Worm (Caenorhabditis elegans) whole organism, early embryonic: Measurements from ENCODE around the gene F46B6.9.

Experiments
- B0310.2 ChIP-seq: sonication (generic microtip); optimal IDR thresholded peaks from 2 replicates; lab custom pipeline; 2016; ENCODE audit warnings: mild to moderate bottlenecking, missing genetic modification characterization, missing compliant biosample characterization
- F13C5.2 ChIP-seq: sonication (generic microtip); optimal IDR thresholded peaks from 2 replicates; lab custom pipeline; 2017; ENCODE audit warnings: mild to moderate bottlenecking, missing genetic modification characterization, inconsistent platforms, missing compliant biosample characterization
- aly-1 ChIP-seq: sonication (generic microtip); optimal IDR thresholded peaks from 2 replicates; lab custom pipeline; 2016; ENCODE audit warnings: missing genetic modification characterization, missing compliant biosample characterization
- ama-1 ChIP-seq: fragments of 150-350 bp; optimal IDR thresholded peaks from 2 replicates; lab custom pipeline; 2014
- ceh-13 ChIP-seq: fragments of 200-800 bp; sonication (Bioruptor generic); optimal IDR thresholded peaks from 2 replicates; lab custom pipeline; 2018; ENCODE audit warnings: mild to moderate bottlenecking, missing genetic modification characterization, missing compliant biosample characterization
- ceh-36 ChIP-seq: sonication (generic microtip); optimal IDR thresholded peaks from 2 replicates; lab custom pipeline; 2016; ENCODE audit warnings: missing genetic modification characterization, inconsistent platforms, missing compliant biosample characterization
- ets-7 ChIP-seq: sonication (generic microtip); optimal IDR thresholded peaks from 2 replicates; lab custom pipeline; 2016; ENCODE audit warnings: missing genotype, missing genetic modification characterization, missing compliant biosample characterization
- flt-1 ChIP-seq: fragments of 200-800 bp; sonication (Bioruptor generic); IDR thresholded peaks from 2 replicates; pipeline ENCODE4 v1.3.6; 2022; ENCODE audit warnings: missing genetic modification characterization, missing compliant biosample characterization
- hmbx-1 ChIP-seq: sonication (generic microtip); optimal IDR thresholded peaks from 2 replicates; lab custom pipeline; 2016; ENCODE audit warnings: mild to moderate bottlenecking, missing genetic modification characterization, missing compliant biosample characterization
- hmg-4 ChIP-seq: fragments of 200-800 bp; sonication (Bioruptor generic); optimal IDR thresholded peaks from 2 replicates; lab custom pipeline; 2018; ENCODE audit warnings: mild to moderate bottlenecking, missing genetic modification characterization, missing compliant biosample characterization
- hnd-1 ChIP-seq: sonication (generic microtip); optimal IDR thresholded peaks from 2 replicates; lab custom pipeline; 2016; ENCODE audit warnings: missing genetic modification characterization, missing compliant biosample characterization
- pes-1 ChIP-seq: fragments of 200-800 bp; sonication (Bioruptor generic); IDR thresholded peaks from 2 replicates; pipeline ENCODE4 v1.3.6; 2022; ENCODE audit warnings: missing genetic modification reagents, missing genetic modification characterization, missing compliant biosample characterization
- scrt-1 ChIP-seq: fragments of 200-800 bp; sonication (Bioruptor generic); IDR thresholded peaks from 2 replicates; pipeline ENCODE4 v1.3.6; 2022; ENCODE audit warnings: missing genetic modification characterization, missing compliant biosample characterization
- sea-1 ChIP-seq: fragments of 200-800 bp; sonication (Bioruptor generic); conservative IDR thresholded peaks from 2 replicates; pipeline ENCODE4 v1.3.6; 2022; ENCODE audit warnings: missing genetic modification characterization, missing compliant biosample characterization
- tbx-11 ChIP-seq: fragments of 200-800 bp; sonication (Bioruptor generic); IDR thresholded peaks from 2 replicates; pipeline ENCODE4 v1.3.6; 2022; ENCODE audit warnings: missing genetic modification characterization, missing compliant biosample characterization
- tbx-37 ChIP-seq: fragments of 200-800 bp; sonication (Bioruptor generic); conservative IDR thresholded peaks from 2 replicates; pipeline ENCODE4 v1.3.6; 2022; ENCODE audit warnings: missing genetic modification reagents, missing genetic modification characterization, missing compliant biosample characterization
- tra-4 ChIP-seq: sonication (generic microtip); optimal IDR thresholded peaks from 2 replicates; lab custom pipeline; 2017; ENCODE audit warnings: missing genetic modification characterization, missing compliant biosample characterization

Gene F46B6.9

DNA sequence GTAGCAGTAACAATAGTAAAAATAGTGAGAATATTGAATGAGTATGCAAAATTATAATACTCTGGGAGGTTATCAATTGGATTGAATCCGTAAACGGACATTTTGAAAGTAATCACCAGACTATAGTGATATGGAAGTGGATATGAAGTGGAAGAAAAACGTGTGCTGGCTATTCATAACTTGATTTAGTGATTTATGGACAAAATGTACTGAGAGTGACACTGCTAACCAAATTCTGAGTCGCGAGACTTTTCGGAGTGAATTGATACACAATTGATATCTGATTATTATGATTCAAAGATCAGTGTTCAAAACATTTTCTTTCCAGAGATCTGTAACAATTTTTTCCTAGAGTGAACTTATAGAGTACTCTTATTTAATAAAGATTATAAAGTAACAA lies 39.3 kb downstream of the F46B6.9 start, which contains the start of gene sru-38:
Gene sru-38, minus strand, starts transcription at position 101 of the 400 bp plus-strand sequence.
- TF ChIP-seq aly-1 (tag; lab: Kevin White, UChicago) (no peak), sea-1 (GFP tag; lab: Robert Waterston, UW) (no peak), hnd-1 (tag; lab: Kevin White, UChicago) (no peak), ama-1 (lab: Kevin White, UChicago) (no peak), ceh-13 (GFP tag; lab: Kevin White, UChicago) (no peak), hmbx-1 (no peak), F13C5.2 (no peak), B0310.2 (tag; lab: Kevin White, UChicago) (no peak), ets-7 (tag; lab: Kevin White, UChicago) (no peak), tbx-37 (GFP tag; lab: Robert Waterston, UW) (no peak), scrt-1 (no peak)

DNA sequence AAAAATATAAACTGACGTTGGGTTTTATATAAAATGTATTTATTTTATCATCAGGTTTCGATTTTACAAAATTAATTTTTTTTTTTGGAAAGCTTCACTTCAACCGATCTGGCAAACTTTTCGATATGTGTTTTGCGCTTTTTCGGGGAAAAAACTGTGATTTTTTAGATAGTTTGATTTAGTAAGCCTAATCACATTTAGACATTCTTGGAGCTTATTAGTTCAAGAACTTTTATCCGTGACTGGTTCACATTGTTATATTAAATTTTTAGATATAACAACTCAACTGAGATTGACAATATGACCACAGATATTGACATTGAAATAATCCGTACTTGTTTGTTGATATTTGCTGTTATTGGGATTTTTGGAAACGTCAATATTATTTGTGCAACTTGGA lies 41.0 kb downstream of the F46B6.9 start, which contains the start of gene srsx-21:
Gene srsx-21, plus strand, starts transcription at position 301 of the 400 bp plus-strand sequence.
- TF ChIP-seq B0310.2 (tag; lab: Kevin White, UChicago), result no peak
- no peak for TF ChIP-seq aly-1 (tag; lab: Kevin White, UChicago)
- no peak for TF ChIP-seq pes-1 (GFP tag; lab: Robert Waterston, UW)
- no peak for TF ChIP-seq ceh-36 (tag; lab: Kevin White, UChicago)
- TF ChIP-seq tra-4 (tag; lab: Kevin White, UChicago), result no peak
- no peak for TF ChIP-seq F13C5.2
- TF ChIP-seq ceh-13 (GFP tag; lab: Kevin White, UChicago), result no peak
- TF ChIP-seq tbx-11 (GFP tag; lab: Robert Waterston, UW), result no peak
- no peak for TF ChIP-seq ets-7 (tag; lab: Kevin White, UChicago)
- no peak for TF ChIP-seq hnd-1 (tag; lab: Kevin White, UChicago)
- TF ChIP-seq tbx-37 (GFP tag; lab: Robert Waterston, UW), result no peak

DNA sequence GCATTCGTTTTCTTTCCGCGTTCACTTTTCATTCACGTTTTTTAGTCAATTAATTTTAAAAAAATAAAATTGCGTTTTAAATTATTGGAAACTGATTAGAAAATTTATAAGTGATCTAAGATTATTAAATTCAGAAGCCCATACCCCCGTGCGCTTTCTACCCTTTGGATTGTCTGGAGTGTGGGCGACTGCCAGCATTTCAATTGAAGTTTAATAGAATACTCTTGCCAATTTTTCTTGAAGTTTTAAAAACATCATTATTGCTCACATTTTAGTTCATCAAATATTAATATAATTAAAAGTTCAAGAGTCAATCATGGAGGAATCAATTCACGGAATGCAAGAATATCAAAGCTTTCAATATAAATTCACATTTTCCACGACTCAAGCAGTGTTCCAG lies 44.7 kb downstream of the F46B6.9 start, which contains the start of gene sru-36:
Gene sru-36, plus strand, starts transcription at position 301 of the 400 bp plus-strand sequence.
- TF ChIP-seq B0310.2 (tag; lab: Kevin White, UChicago), result no peak
- TF ChIP-seq hnd-1 (tag; lab: Kevin White, UChicago), result no peak
- no peak for TF ChIP-seq ets-7 (tag; lab: Kevin White, UChicago)
- no peak for TF ChIP-seq ceh-36 (tag; lab: Kevin White, UChicago)
- TF ChIP-seq tbx-37 (GFP tag; lab: Robert Waterston, UW), result no peak

DNA sequence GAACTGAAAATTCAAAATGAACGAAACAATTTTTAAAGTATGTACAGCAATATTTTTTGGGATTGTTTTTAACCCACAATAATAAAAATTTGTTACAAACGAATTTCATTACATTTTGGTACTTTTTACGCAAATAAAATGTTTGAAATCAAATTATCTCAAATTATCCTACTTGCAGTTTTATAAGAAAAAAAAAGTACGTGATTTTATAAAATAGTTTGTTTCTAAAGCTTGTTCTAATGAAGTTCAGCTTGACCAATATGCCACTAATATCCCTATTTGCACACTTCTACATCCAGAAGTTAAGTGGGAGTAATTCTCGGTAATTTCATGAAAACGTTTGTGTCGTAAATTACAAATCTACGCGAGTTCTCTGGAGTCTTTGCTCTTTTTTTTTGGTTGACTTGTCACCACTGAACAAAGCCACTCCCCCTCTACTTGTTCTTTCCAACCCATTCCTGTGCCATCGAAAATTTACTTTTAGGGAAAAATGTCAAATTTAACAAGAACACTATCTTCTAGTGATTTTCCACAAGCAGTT lies 46.8 kb downstream of the F46B6.9 start, which contains the start of gene sru-8:
Gene sru-8, plus strand, starts transcription at position 491 of the 541 bp plus-strand sequence.
- no peak for TF ChIP-seq ceh-13 (GFP tag; lab: Kevin White, UChicago)
- TF ChIP-seq B0310.2 (tag; lab: Kevin White, UChicago), result no peak
- TF ChIP-seq hmbx-1, result no peak
- no peak for TF ChIP-seq flt-1
- TF ChIP-seq aly-1 (tag; lab: Kevin White, UChicago), result no peak
- TF ChIP-seq tbx-37 (GFP tag; lab: Robert Waterston, UW), result no peak
- no peak for TF ChIP-seq hnd-1 (tag; lab: Kevin White, UChicago)
- no peak for TF ChIP-seq ets-7 (tag; lab: Kevin White, UChicago)
- no peak for TF ChIP-seq sea-1 (GFP tag; lab: Robert Waterston, UW)
- TF ChIP-seq F13C5.2, result no peak
- TF ChIP-seq scrt-1, result no peak
- no peak for TF ChIP-seq hmg-4
- TF ChIP-seq ceh-36 (tag; lab: Kevin White, UChicago), result no peak
